Worm (Caenorhabditis elegans): ENCODE data around the gene srh-148.

srh-148 gene

ce11 chrV:15887708-15888295 is 29.6 kb upstream of the srh-148 start (continued):
- TF ChIP-seq nfya-1 (tag; optimal IDR thresholded peaks at IDR 0.05; ENCODE audit: insufficient read depth) (peak; percentile 76), nhr-77 (tag; optimal IDR thresholded peaks at IDR 0.05) (no peak), sea-2 (GFP tag; optimal IDR thresholded peaks at IDR 0.05) (no peak), ceh-28 (tag; optimal IDR thresholded peaks at IDR 0.05) (no peak), mdl-1 (tag; optimal IDR thresholded peaks at IDR 0.05) (no peak), lin-15B (tag; optimal IDR thresholded peaks at IDR 0.05) (no peak), fkh-2 (tag; optimal IDR thresholded peaks at IDR 0.05) (no peak), ztf-4 (tag; optimal IDR thresholded peaks at IDR 0.05) (no peak), nhr-28 (tag; optimal IDR thresholded peaks at IDR 0.05) (no peak), hmg-11 (tag; optimal IDR thresholded peaks at IDR 0.05) (no peak)

ce11 chrV:15885967-15886366 is 27.8 kb upstream of the srh-148 start, which contains the start of gene T06C12.9:
T06C12.9 (minus strand) TSS chrV:15886067.
- no peak for TF ChIP-seq nhr-12 (tag; optimal IDR thresholded peaks at IDR 0.05)
- peak; percentile 9 for TF ChIP-seq pqm-1 (tag; optimal IDR thresholded peaks at IDR 0.05)

ce11 chrV:15884698-15885097 is 26.5 kb upstream of the srh-148 start, which contains the start of gene oac-42:
oac-42 (minus strand) TSS chrV:15884798.
- TF ChIP-seq elt-1 (tag; optimal IDR thresholded peaks at IDR 0.05) (no peak), fos-1 (tag; optimal IDR thresholded peaks at IDR 0.05) (no peak), fkh-2 (tag; optimal IDR thresholded peaks at IDR 0.05) (no peak), ceh-82 (tag; optimal IDR thresholded peaks at IDR 0.05) (no peak), nhr-77 (tag; optimal IDR thresholded peaks at IDR 0.05) (no peak), nhr-25 (tag; optimal IDR thresholded peaks at IDR 0.05) (no peak), ztf-11 (tag; optimal IDR thresholded peaks at IDR 0.05) (no peak), pqm-1 (tag; optimal IDR thresholded peaks at IDR 0.05) (no peak), elt-3 (tag; optimal IDR thresholded peaks at IDR 0.05) (no peak), nhr-43 (tag; optimal IDR thresholded peaks at IDR 0.05; ENCODE audit: poor library complexity, severe bottlenecking) (no peak), ceh-9 (tag; optimal IDR thresholded peaks at IDR 0.05) (no peak), nhr-28 (tag; optimal IDR thresholded peaks at IDR 0.05) (no peak), egl-5 (tag; optimal IDR thresholded peaks at IDR 0.05) (no peak), nhr-11 (tag; optimal IDR thresholded peaks at IDR 0.05) (no peak), hmg-11 (tag; optimal IDR thresholded peaks at IDR 0.05) (no peak), lin-39 (tag; optimal IDR thresholded peaks at IDR 0.05) (no peak), ZK546.5 (tag; optimal IDR thresholded peaks at IDR 0.05) (no peak), daf-12 (tag; optimal IDR thresholded peaks at IDR 0.05) (no peak), sea-2 (GFP tag; optimal IDR thresholded peaks at IDR 0.05) (no peak), ztf-4 (tag; optimal IDR thresholded peaks at IDR 0.05) (no peak)

ce11 chrV:15880705-15881104 is 22.5 kb upstream of the srh-148 start:
- no peak for TF ChIP-seq nhr-77 (tag; optimal IDR thresholded peaks at IDR 0.05)
- TF ChIP-seq nhr-12 (tag; optimal IDR thresholded peaks at IDR 0.05), result no peak
- TF ChIP-seq skn-1 (tag; optimal IDR thresholded peaks at IDR 0.05), result peak; percentile 97
- TF ChIP-seq fos-1 (tag; optimal IDR thresholded peaks at IDR 0.05), result no peak
- no peak for TF ChIP-seq ceh-9 (tag; optimal IDR thresholded peaks at IDR 0.05)
- no peak for TF ChIP-seq zag-1 (tag; optimal IDR thresholded peaks at IDR 0.05)
- TF ChIP-seq jun-1 (tag; optimal IDR thresholded peaks at IDR 0.05), result peak; percentile 69
- peak; percentile 84 for TF ChIP-seq pha-4 (tag; optimal IDR thresholded peaks at IDR 0.05)
- no peak for TF ChIP-seq daf-12 (tag; optimal IDR thresholded peaks at IDR 0.05)
- TF ChIP-seq nhr-67 (tag; optimal IDR thresholded peaks at IDR 0.05), result no peak
- no peak for TF ChIP-seq nhr-23 (tag; optimal IDR thresholded peaks at IDR 0.05)
- TF ChIP-seq elt-3 (tag; optimal IDR thresholded peaks at IDR 0.05), result peak in 1 of 3 experiments; percentile 8
- no peak for TF ChIP-seq aly-2 (tag; optimal IDR thresholded peaks at IDR 0.05)
- peak; percentile 34 for TF ChIP-seq hmg-11 (tag; optimal IDR thresholded peaks at IDR 0.05)
- TF ChIP-seq fkh-10 (GFP tag; optimal IDR thresholded peaks at IDR 0.05), result no peak
- TF ChIP-seq ZK546.5 (tag; optimal IDR thresholded peaks at IDR 0.05), result no peak
- no peak for TF ChIP-seq lsy-12 (tag; optimal IDR thresholded peaks at IDR 0.05)
- no peak for TF ChIP-seq tbx-2 (tag; optimal IDR thresholded peaks at IDR 0.05)
- TF ChIP-seq ama-1 (optimal IDR thresholded peaks at IDR 0.05), result no peak
- no peak for TF ChIP-seq egl-5 (tag; optimal IDR thresholded peaks at IDR 0.05)
- TF ChIP-seq ztf-4 (tag; optimal IDR thresholded peaks at IDR 0.05), result no peak
- TF ChIP-seq mdl-1 (tag; optimal IDR thresholded peaks at IDR 0.05), result no peak
- no peak for TF ChIP-seq lin-39 (tag; optimal IDR thresholded peaks at IDR 0.05)
- TF ChIP-seq snpc-4 (tag; optimal IDR thresholded peaks at IDR 0.05), result no peak
- TF ChIP-seq mml-1 (tag; optimal IDR thresholded peaks at IDR 0.05), result no peak
- peak; percentile 15 for TF ChIP-seq lin-15B (tag; optimal IDR thresholded peaks at IDR 0.05)
- TF ChIP-seq eor-1 (tag; optimal IDR thresholded peaks at IDR 0.05), result no peak
- no peak for TF ChIP-seq R02D3.7 (tag; optimal IDR thresholded peaks at IDR 0.05)
- TF ChIP-seq egl-27 (tag; optimal IDR thresholded peaks at IDR 0.05), result peak; percentile 63
- no peak for TF ChIP-seq elt-1 (tag; optimal IDR thresholded peaks at IDR 0.05)
- no peak for TF ChIP-seq nhr-76 (tag; optimal IDR thresholded peaks at IDR 0.05)
- TF ChIP-seq nhr-43 (tag; optimal IDR thresholded peaks at IDR 0.05; ENCODE audit: poor library complexity, severe bottlenecking), result no peak
- TF ChIP-seq unc-39 (tag; optimal IDR thresholded peaks at IDR 0.05), result no peak
- TF ChIP-seq ceh-16 (tag; optimal IDR thresholded peaks at IDR 0.05), result no peak
- peak; percentile 76 for TF ChIP-seq elt-2 (tag; optimal IDR thresholded peaks at IDR 0.05)
- TF ChIP-seq ceh-28 (tag; optimal IDR thresholded peaks at IDR 0.05), result peak; percentile 68
- TF ChIP-seq nhr-25 (tag; optimal IDR thresholded peaks at IDR 0.05), result peak; percentile 36
- TF ChIP-seq pqm-1 (tag; optimal IDR thresholded peaks at IDR 0.05), result peak; percentile 62
